Fruit fly (Drosophila melanogaster) whole organism, embryonic: ENCODE results near the gene sad.

Experiments
- Atf6 ChIP-seq: fragments of 200-800 bp; sonication (Bioruptor generic); IDR thresholded peaks from 2 replicates; pipeline ENCODE4 v1.3.6; 2022; ENCODE audit warnings: missing biosample characterization, missing genetic modification characterization
- CG1024 ChIP-seq: fragments of 200-800 bp; sonication (Bioruptor generic); IDR thresholded peaks from 2 replicates; pipeline ENCODE4 v1.3.6; 2022; ENCODE audit warnings: missing biosample characterization, missing genetic modification characterization
- CG10462 ChIP-seq: fragments of 200-800 bp; sonication (Bioruptor generic); optimal IDR thresholded peaks from 2 replicates; lab custom pipeline; 2016; ENCODE audit warnings: missing biosample characterization, missing genetic modification characterization
- CG10979 ChIP-seq: fragments of 200-800 bp; sonication (Bioruptor generic); optimal IDR thresholded peaks from 2 replicates; lab custom pipeline; 2018; ENCODE audit warnings: missing biosample characterization, mild to moderate bottlenecking, missing genetic modification characterization, moderate library complexity
- CG11093 ChIP-seq: fragments of 200-800 bp; sonication (Bioruptor generic); IDR thresholded peaks from 3 replicates; pipeline ENCODE4 v1.3.6; 2022; ENCODE audit warnings: missing biosample characterization, missing genetic modification characterization
- CG12299 ChIP-seq: fragments of 200-800 bp; sonication (Bioruptor generic); optimal IDR thresholded peaks from 2 replicates; lab custom pipeline; 2018; ENCODE audit warnings: missing biosample characterization, mild to moderate bottlenecking, missing genetic modification characterization
- CG12769 ChIP-seq: fragments of 200-800 bp; sonication (Bioruptor generic); optimal IDR thresholded peaks from 2 replicates; lab custom pipeline; 2019; ENCODE audit warnings: missing biosample characterization, mild to moderate bottlenecking, missing genetic modification characterization, moderate library complexity
- CG17328 ChIP-seq: fragments of 200-800 bp; sonication (Bioruptor generic); IDR thresholded peaks from 2 replicates; pipeline ENCODE4 v1.3.6; 2022; ENCODE audit warnings: missing biosample characterization, missing genetic modification characterization
- CG17359 ChIP-seq: fragments of 200-800 bp; sonication (Bioruptor generic); optimal IDR thresholded peaks from 3 replicates; lab custom pipeline; 2018; ENCODE audit warnings: missing biosample characterization, mild to moderate bottlenecking, missing genetic modification characterization, moderate library complexity
- CG17385 ChIP-seq: fragments of 200-800 bp; sonication (Bioruptor generic); optimal IDR thresholded peaks from 3 replicates; lab custom pipeline; 2018; ENCODE audit warnings: missing biosample characterization, mild to moderate bottlenecking, missing genetic modification characterization
- CG17568 ChIP-seq: fragments of 200-800 bp; sonication (Bioruptor generic); optimal IDR thresholded peaks from 2 replicates; lab custom pipeline; 2018; ENCODE audit warnings: missing biosample characterization, mild to moderate bottlenecking, missing genetic modification characterization, moderate library complexity
- CG18599 ChIP-seq: fragments of 200-800 bp; sonication (Bioruptor generic); optimal IDR thresholded peaks from 3 replicates; lab custom pipeline; 2017; ENCODE audit warnings: missing biosample characterization, missing genetic modification characterization, mild to moderate bottlenecking, moderate library complexity, missing genetic modification reagents
- CG18619 ChIP-seq: fragments of 200-800 bp; sonication (Bioruptor generic); optimal IDR thresholded peaks from 3 replicates; lab custom pipeline; 2017; ENCODE audit warnings: missing biosample characterization, mild to moderate bottlenecking, missing genetic modification characterization
- CG30403 ChIP-seq: fragments of 200-800 bp; sonication (Bioruptor generic); optimal IDR thresholded peaks from 3 replicates; lab custom pipeline; 2016; ENCODE audit warnings: missing biosample characterization, missing genetic modification characterization
- CG31365 ChIP-seq: fragments of 200-800 bp; sonication (Bioruptor generic); optimal IDR thresholded peaks from 2 replicates; lab custom pipeline; 2018; ENCODE audit warnings: missing biosample characterization, mild to moderate bottlenecking, missing genetic modification characterization
- CG3163 ChIP-seq: fragments of 200-800 bp; sonication (Bioruptor generic); optimal IDR thresholded peaks from 3 replicates; lab custom pipeline; 2016; ENCODE audit warnings: missing biosample characterization, missing genetic modification characterization
- CG6272 ChIP-seq: fragments of 200-800 bp; sonication (Bioruptor generic); IDR thresholded peaks from 2 replicates; pipeline ENCODE4 v1.3.6; 2022; ENCODE audit warnings: missing biosample characterization, missing genetic modification characterization
- CG7271 ChIP-seq: fragments of 200-800 bp; sonication (Bioruptor generic); optimal IDR thresholded peaks from 2 replicates; lab custom pipeline; 2018; ENCODE audit warnings: missing biosample characterization, mild to moderate bottlenecking, missing genetic modification characterization, moderate library complexity
- CG7745 ChIP-seq: fragments of 200-800 bp; sonication (Bioruptor generic); optimal IDR thresholded peaks from 2 replicates; lab custom pipeline; 2018; ENCODE audit warnings: missing biosample characterization, mild to moderate bottlenecking, missing genetic modification characterization, moderate library complexity
- CG8089 ChIP-seq: fragments of 200-800 bp; sonication (Bioruptor generic); optimal IDR thresholded peaks from 3 replicates; lab custom pipeline; 2016; ENCODE audit warnings: missing biosample characterization, missing genetic modification characterization
- MESR4 ChIP-seq: fragments of 200-800 bp; sonication (Bioruptor generic); optimal IDR thresholded peaks from 2 replicates; lab custom pipeline; 2018; ENCODE audit warnings: missing biosample characterization, mild to moderate bottlenecking, missing genetic modification characterization, moderate library complexity
- Meics ChIP-seq: fragments of 200-800 bp; sonication (Bioruptor generic); optimal IDR thresholded peaks from 2 replicates; lab custom pipeline; 2017; ENCODE audit warnings: missing biosample characterization, mild to moderate bottlenecking, missing genetic modification characterization
- Mrtf ChIP-seq: fragments of 200-800 bp; sonication (Bioruptor generic); IDR thresholded peaks from 3 replicates; pipeline ENCODE4 v1.3.6; 2022; ENCODE audit warnings: missing biosample characterization, missing genetic modification characterization
- NfI ChIP-seq: fragments of 200-800 bp; sonication (Bioruptor generic); optimal IDR thresholded peaks from 3 replicates; lab custom pipeline; 2018; ENCODE audit warnings: missing biosample characterization, mild to moderate bottlenecking, missing genetic modification characterization, moderate library complexity
- Opbp ChIP-seq: fragments of 200-800 bp; sonication (Bioruptor generic); IDR thresholded peaks from 3 replicates; pipeline ENCODE4 v1.3.6; 2022; ENCODE audit warnings: missing biosample characterization, missing genetic modification characterization; ENCODE audit not compliant: partially characterized antibody
- PHDP ChIP-seq: fragments of 200-800 bp; sonication (Bioruptor generic); optimal IDR thresholded peaks from 3 replicates; lab custom pipeline; 2018; ENCODE audit warnings: missing biosample characterization, mild to moderate bottlenecking, missing genetic modification characterization, moderate library complexity
- Sox102F ChIP-seq: fragments of 200-800 bp; sonication (Bioruptor generic); optimal IDR thresholded peaks from 2 replicates; lab custom pipeline; 2018; ENCODE audit warnings: missing biosample characterization, mild to moderate bottlenecking, missing genetic modification characterization, moderate library complexity
- aop ChIP-seq: fragments of 200-800 bp; sonication (Bioruptor generic); IDR thresholded peaks from 2 replicates; pipeline ENCODE4 v1.3.6; 2022; ENCODE audit warnings: missing biosample characterization, missing genetic modification characterization
- az2 ChIP-seq: fragments of 200-800 bp; sonication (Bioruptor generic); optimal IDR thresholded peaks from 3 replicates; lab custom pipeline; 2016; ENCODE audit warnings: missing biosample characterization, missing genetic modification characterization
- cato ChIP-seq: fragments of 200-800 bp; sonication (Bioruptor generic); optimal IDR thresholded peaks from 2 replicates; lab custom pipeline; 2016; ENCODE audit warnings: missing biosample characterization, missing genetic modification characterization, borderline replicate concordance
- crol ChIP-seq: fragments of 200-800 bp; sonication (Bioruptor generic); IDR thresholded peaks from 2 replicates; pipeline ENCODE4 v1.3.6; 2022; ENCODE audit warnings: missing biosample characterization, missing genetic modification characterization
- dm ChIP-seq: fragments of 200-800 bp; sonication (Bioruptor generic); optimal IDR thresholded peaks from 3 replicates; lab custom pipeline; 2016; ENCODE audit warnings: missing biosample characterization, missing genetic modification characterization
- dpn ChIP-seq, 2 experiments: fragments of 200-800 bp; sonication (Bioruptor generic); optimal IDR thresholded peaks; 3 replicates each; lab custom pipeline; 2016; ENCODE audit warnings: missing biosample characterization in 2 of 2, missing genetic modification characterization in 2 of 2
- exex ChIP-seq: fragments of 200-800 bp; sonication (Bioruptor generic); optimal IDR thresholded peaks from 4 replicates; lab custom pipeline; 2018; ENCODE audit warnings: missing biosample characterization, mild to moderate bottlenecking, missing genetic modification characterization, moderate library complexity
- h ChIP-seq: fragments of >200 bp; optimal IDR thresholded peaks from 2 replicates; lab custom pipeline; 2017
- knrl ChIP-seq: fragments of 200-800 bp; sonication (Bioruptor generic); IDR thresholded peaks from 3 replicates; pipeline ENCODE4 v1.3.6; 2022; ENCODE audit warnings: missing biosample characterization, missing genetic modification characterization; ENCODE audit not compliant: partially characterized antibody
- lilli ChIP-seq: fragments of 200-800 bp; sonication (Bioruptor generic); optimal IDR thresholded peaks from 3 replicates; lab custom pipeline; 2016; ENCODE audit warnings: missing biosample characterization, missing genetic modification characterization
- lmd ChIP-seq: fragments of 200-800 bp; sonication (Bioruptor generic); IDR thresholded peaks from 2 replicates; pipeline ENCODE4 v1.3.6; 2022; ENCODE audit warnings: missing biosample characterization, missing genetic modification characterization
- pan ChIP-seq, 4 experiments: fragments of >200 bp in 3 of 4; fragments of 200-800 bp in 1 of 4; sonication (Bioruptor generic) in 1 of 4; optimal IDR thresholded peaks in 3 of 4; IDR thresholded peaks in 1 of 4; 2 replicates each; pipeline versions ENCODE4 v1.3.6 to Lab custom; 2017 to 2022; ENCODE audit warnings: missing biosample characterization in 2 of 4, missing genetic modification characterization in 2 of 4, mixed read lengths in 1 of 4
- pho ChIP-seq: fragments of 200-800 bp; sonication (Bioruptor generic); optimal IDR thresholded peaks from 2 replicates; lab custom pipeline; 2016; ENCODE audit warnings: missing biosample characterization, missing genetic modification characterization
- prd ChIP-seq, 3 experiments: fragments of >200 bp in 2 of 3; fragments of 200-800 bp in 1 of 3; sonication (Bioruptor generic) in 1 of 3; optimal IDR thresholded peaks in 2 of 3; IDR thresholded peaks in 1 of 3; 2 replicates in 2 of 3; 3 replicates in 1 of 3; pipeline versions ENCODE4 v1.3.6 to Lab custom; 2017 to 2022; ENCODE audit warnings: missing biosample characterization in 1 of 3, missing genetic modification characterization in 1 of 3
- ranshi ChIP-seq: fragments of 200-800 bp; sonication (Bioruptor generic); IDR thresholded peaks from 2 replicates; pipeline ENCODE4 v1.3.6; 2022; ENCODE audit warnings: missing biosample characterization, missing genetic modification characterization
- sisA ChIP-seq: fragments of 200-800 bp; sonication (Bioruptor generic); IDR thresholded peaks from 2 replicates; pipeline ENCODE4 v1.3.6; 2022; ENCODE audit warnings: missing biosample characterization, missing genetic modification characterization
- sqz ChIP-seq: fragments of 200-800 bp; sonication (Bioruptor generic); optimal IDR thresholded peaks from 3 replicates; lab custom pipeline; 2018; ENCODE audit warnings: missing biosample characterization, mild to moderate bottlenecking, missing genetic modification characterization
- ssp ChIP-seq: fragments of 200-800 bp; sonication (Bioruptor generic); IDR thresholded peaks from 2 replicates; pipeline ENCODE4 v1.3.6; 2022; ENCODE audit warnings: missing biosample characterization, missing genetic modification characterization
- stwl ChIP-seq: fragments of 200-800 bp; sonication (Bioruptor generic); optimal IDR thresholded peaks from 3 replicates; lab custom pipeline; 2018; ENCODE audit warnings: missing biosample characterization, mild to moderate bottlenecking, missing genetic modification characterization, moderate library complexity
- tio ChIP-seq: fragments of 200-800 bp; sonication (Bioruptor generic); optimal IDR thresholded peaks from 2 replicates; lab custom pipeline; 2017; ENCODE audit warnings: missing biosample characterization, missing genetic modification characterization, inconsistent platforms
- unc-4 ChIP-seq: fragments of 200-800 bp; sonication (Bioruptor generic); IDR thresholded peaks from 2 replicates; pipeline ENCODE4 v1.3.6; 2022; ENCODE audit warnings: missing biosample characterization, missing genetic modification characterization; ENCODE audit not compliant: partially characterized antibody
- wdn ChIP-seq: fragments of 200-800 bp; sonication (Bioruptor generic); IDR thresholded peaks from 2 replicates; pipeline ENCODE4 v1.3.6; 2022; ENCODE audit warnings: missing biosample characterization, missing genetic modification characterization

The sad gene

dm6 chr3R:11902893-11903292 is 25.9 kb downstream of the sad start:
- no peak for TF ChIP-seq CG10462
- TF ChIP-seq PHDP (tag; lab: Kevin White, UChicago) = no peak
- TF ChIP-seq CG3163 (GFP tag; lab: Kevin White, UChicago) = no peak
- no peak for TF ChIP-seq dm (GFP tag; lab: Kevin White, UChicago)
- TF ChIP-seq CG6272 (GFP tag; lab: Robert Waterston, UW) = no peak
- no peak for TF ChIP-seq CG12299
- no peak for TF ChIP-seq Atf6 (GFP tag; lab: Robert Waterston, UW)
- TF ChIP-seq stwl (tag; lab: Kevin White, UChicago) = no peak
- TF ChIP-seq CG17385 (GFP tag; lab: Kevin White, UChicago) = no peak
- no peak for TF ChIP-seq CG30403 (GFP tag; lab: Kevin White, UChicago)
- TF ChIP-seq ssp (GFP tag; lab: Robert Waterston, UW) = no peak
- no peak for TF ChIP-seq ranshi
- no peak for TF ChIP-seq pho (GFP tag; lab: Kevin White, UChicago)
- TF ChIP-seq CG18619 (GFP tag; lab: Kevin White, UChicago) = no peak
- no peak for TF ChIP-seq CG10979
- no peak for TF ChIP-seq CG7745 (tag; lab: Kevin White, UChicago)

dm6 chr3R:11920605-11921004 is 43.6 kb downstream of the sad start:
- no peak for TF ChIP-seq CG8089
- no peak for TF ChIP-seq prd (optimal IDR thresholded peaks at IDR 0.05; lab: Kevin White, UChicago)
- peak; percentile 47; the same call in 1 of the 3 replicates for TF ChIP-seq prd (GFP tag; IDR thresholded peaks at IDR 0.05; lab: Robert Waterston, UW)
- TF ChIP-seq az2 (GFP tag; lab: Kevin White, UChicago) = peak; percentile 17
- TF ChIP-seq CG17385 (GFP tag; lab: Kevin White, UChicago) = peak; percentile 24
- peak; percentile 22 for TF ChIP-seq Meics (GFP tag; lab: Kevin White, UChicago)
- no peak for TF ChIP-seq pan (optimal IDR thresholded peaks at IDR 0.05; lab: Kevin White, UChicago)
- TF ChIP-seq pan (GFP tag; optimal IDR thresholded peaks at IDR 0.05 in 1 of 2, IDR thresholded peaks at IDR 0.05 in 1 of 2) = peak in 1 of 2 experiments; percentile 55
- no peak for TF ChIP-seq CG17359
- no peak for TF ChIP-seq CG17568
- TF ChIP-seq CG18599 (GFP tag; lab: Kevin White, UChicago) = peak; percentile 43
- TF ChIP-seq Sox102F = peak; percentile 56
- no peak for TF ChIP-seq unc-4 (GFP tag; lab: Robert Waterston, UW)
- TF ChIP-seq CG7271 = no peak
- no peak for TF ChIP-seq tio
- TF ChIP-seq Opbp (GFP tag; lab: Robert Waterston, UW) = no peak
- TF ChIP-seq wdn = no peak
- TF ChIP-seq aop (GFP tag; lab: Robert Waterston, UW) = no peak
- no peak for TF ChIP-seq h (lab: Kevin White, UChicago)
- TF ChIP-seq cato (GFP tag; lab: Kevin White, UChicago) = no peak
- no peak for TF ChIP-seq exex
- TF ChIP-seq lilli (GFP tag; lab: Kevin White, UChicago) = peak; percentile 0
- peak; percentile 7 for TF ChIP-seq NfI
- TF ChIP-seq sqz (GFP tag; lab: Kevin White, UChicago) = no peak
- peak in 1 of 2 experiments; percentile 6 for TF ChIP-seq dpn (GFP tag; optimal IDR thresholded peaks at IDR 0.05; lab: Kevin White, UChicago)
- peak; percentile 52; the same call in 1 of the 2 replicates for TF ChIP-seq lmd
- TF ChIP-seq sisA (GFP tag; lab: Robert Waterston, UW) = peak; percentile 43
- 0 out of 2 replicates have a peak, but pooled peaks have one; percentile 3 for TF ChIP-seq CG1024
- TF ChIP-seq Mrtf (GFP tag; lab: Robert Waterston, UW) = no peak
- peak; percentile 8 for TF ChIP-seq CG30403 (GFP tag; lab: Kevin White, UChicago)
- peak; percentile 49; the same call in 1 of the 2 replicates for TF ChIP-seq crol (GFP tag; lab: Robert Waterston, UW)
- no peak for TF ChIP-seq CG31365 (tag; lab: Kevin White, UChicago)
- no peak for TF ChIP-seq knrl (GFP tag; lab: Robert Waterston, UW)
- TF ChIP-seq MESR4 (GFP tag; lab: Kevin White, UChicago) = no peak
- peak; percentile 20 for TF ChIP-seq CG12769 (tag; lab: Kevin White, UChicago)
- TF ChIP-seq CG11093 = 0 out of 3 replicates have a peak, but pooled peaks have one; percentile 37
- peak; percentile 23; the same call in 1 of the 2 replicates for TF ChIP-seq CG17328 (GFP tag; lab: Robert Waterston, UW)
